Fruit fly (Drosophila melanogaster): Measurements from ENCODE around the gene RpL34a.

RpL34a gene

DNA sequence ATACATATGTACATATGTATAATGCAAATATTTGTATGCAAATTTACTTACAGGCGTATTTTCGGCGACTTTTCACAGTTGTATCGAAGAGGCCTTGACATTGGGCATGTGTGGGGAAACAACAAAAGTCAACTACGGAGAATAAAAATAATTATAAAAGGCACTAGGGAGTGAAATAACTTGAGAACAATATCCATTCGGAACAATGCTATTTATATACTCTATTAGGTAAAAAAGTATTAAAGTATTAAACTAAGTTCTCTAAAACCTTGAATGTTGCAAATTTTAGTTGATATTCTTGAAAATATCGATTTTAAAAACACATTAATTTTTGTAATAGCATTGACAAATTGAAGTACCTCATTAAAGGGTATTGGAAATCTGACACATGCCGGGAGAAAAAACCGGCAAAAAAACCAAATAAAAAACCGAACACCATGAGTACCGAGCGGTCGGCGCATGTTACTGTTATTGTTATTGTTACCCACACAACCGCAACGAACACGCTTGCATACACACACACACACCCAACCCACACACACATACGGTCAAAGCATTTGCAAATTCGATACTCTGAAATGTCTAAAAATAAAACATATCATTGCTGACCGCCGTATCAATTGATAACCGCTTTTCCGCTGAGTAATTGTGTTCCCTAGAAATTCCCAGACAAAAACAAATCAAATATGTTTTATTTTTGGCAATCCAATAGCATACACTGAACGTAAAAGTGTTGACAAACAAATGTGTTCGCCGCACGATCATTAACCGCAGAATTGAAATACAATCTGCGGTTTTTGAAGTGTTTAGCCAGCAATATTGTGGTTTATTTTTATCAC is 45.5 kb upstream of the RpL34a start:
- TF ChIP-seq CG15710 (tag; optimal IDR thresholded peaks at IDR 0.05) (peak; percentile 22), CG17806 (tag; optimal IDR thresholded peaks at IDR 0.05) (peak; percentile 11), CG8159 (tag; optimal IDR thresholded peaks at IDR 0.05) (peak; percentile 54), CG10348 (GFP tag; IDR thresholded peaks at IDR 0.05) (no peak), gl (tag; optimal IDR thresholded peaks at IDR 0.05) (no peak), EcR (GFP tag; optimal IDR thresholded peaks at IDR 0.05) (no peak), CG32121 (GFP tag; IDR thresholded peaks at IDR 0.05) (peak; percentile 26; the same call in 1 of the 2 replicates), CG14655 (GFP tag; optimal IDR thresholded peaks at IDR 0.05) (peak; percentile 27), CG4496 (GFP tag; IDR thresholded peaks at IDR 0.05) (peak; percentile 59; the same call in 2 of the 3 replicates), Snoo (tag; optimal IDR thresholded peaks at IDR 0.05) (peak; percentile 76), CG9948 (tag; optimal IDR thresholded peaks at IDR 0.05) (peak; percentile 3), Pif1A (GFP tag; optimal IDR thresholded peaks at IDR 0.05) (peak; percentile 37), Ets98B (GFP tag; IDR thresholded peaks at IDR 0.05) (peak; percentile 36; the same call in 1 of the 2 replicates), rn (GFP tag; IDR thresholded peaks at IDR 0.05) (no peak), CG8301 (tag; optimal IDR thresholded peaks at IDR 0.05) (peak; percentile 10), fd96Ca (GFP tag; IDR thresholded peaks at IDR 0.05) (no peak)

DNA sequence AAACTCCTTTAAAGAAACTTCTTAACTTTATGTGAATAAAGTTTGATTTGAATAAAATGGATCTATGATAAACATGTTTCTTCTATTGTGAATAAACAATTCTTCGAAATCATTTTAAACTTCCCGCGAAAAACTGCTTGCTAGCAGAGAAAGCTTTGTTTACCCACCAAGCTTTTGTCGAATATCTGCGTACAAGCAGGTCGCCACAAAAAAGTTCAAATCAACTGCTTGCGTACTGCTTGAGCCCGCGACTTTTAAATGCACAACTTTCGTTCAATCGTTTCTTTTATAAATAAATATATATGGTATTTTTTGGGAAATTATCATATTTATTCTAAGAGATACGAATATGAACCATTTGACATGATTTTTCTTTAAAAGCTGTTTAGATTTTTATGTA is 44.4 kb upstream of the RpL34a start:
- peak; percentile 75 for TF ChIP-seq D1 (tag; optimal IDR thresholded peaks at IDR 0.05)
- no peak for TF ChIP-seq CG17806 (tag; optimal IDR thresholded peaks at IDR 0.05)
- TF ChIP-seq CG14655 (GFP tag; optimal IDR thresholded peaks at IDR 0.05): no peak
- no peak for TF ChIP-seq CG9948 (tag; optimal IDR thresholded peaks at IDR 0.05)
- TF ChIP-seq fd96Ca (GFP tag; IDR thresholded peaks at IDR 0.05): no peak
- TF ChIP-seq CG32121 (GFP tag; IDR thresholded peaks at IDR 0.05): no peak
- TF ChIP-seq Pif1A (GFP tag; optimal IDR thresholded peaks at IDR 0.05): no peak
- TF ChIP-seq CG15710 (tag; optimal IDR thresholded peaks at IDR 0.05): no peak

DNA sequence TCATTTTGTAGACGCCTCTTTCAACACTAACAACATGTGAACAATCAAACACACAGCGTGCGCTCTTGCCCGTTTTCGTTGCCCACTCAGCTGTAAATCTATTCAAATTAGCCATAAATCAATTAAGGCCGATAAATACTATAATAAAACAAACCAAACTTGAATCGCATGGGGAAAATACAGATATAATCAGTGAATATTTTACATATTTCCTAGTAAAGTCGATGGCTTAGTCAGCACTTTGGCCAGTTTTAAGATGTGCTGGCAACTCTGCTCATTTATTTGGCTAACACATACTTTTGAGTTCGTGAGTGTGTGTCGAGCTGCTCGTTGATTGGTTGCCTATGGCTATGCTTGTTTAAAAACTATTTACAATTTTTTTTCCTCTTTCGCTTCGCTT is 40.2 kb upstream of the RpL34a start:
- TF ChIP-seq fd96Ca (GFP tag; IDR thresholded peaks at IDR 0.05): 0 out of 3 replicates have a peak, but pooled peaks have one; percentile 55
- TF ChIP-seq Pif1B (GFP tag; optimal IDR thresholded peaks at IDR 0.05): no peak
- TF ChIP-seq Pif1A (GFP tag; optimal IDR thresholded peaks at IDR 0.05): no peak
- TF ChIP-seq Snoo (tag; optimal IDR thresholded peaks at IDR 0.05): no peak
- no peak for TF ChIP-seq CG10348 (GFP tag; IDR thresholded peaks at IDR 0.05)
- TF ChIP-seq CG4496 (GFP tag; IDR thresholded peaks at IDR 0.05): 0 out of 3 replicates have a peak, but pooled peaks have one; percentile 37
- no peak for TF ChIP-seq EcR (GFP tag; optimal IDR thresholded peaks at IDR 0.05)
- no peak for TF ChIP-seq rn (GFP tag; IDR thresholded peaks at IDR 0.05)

DNA sequence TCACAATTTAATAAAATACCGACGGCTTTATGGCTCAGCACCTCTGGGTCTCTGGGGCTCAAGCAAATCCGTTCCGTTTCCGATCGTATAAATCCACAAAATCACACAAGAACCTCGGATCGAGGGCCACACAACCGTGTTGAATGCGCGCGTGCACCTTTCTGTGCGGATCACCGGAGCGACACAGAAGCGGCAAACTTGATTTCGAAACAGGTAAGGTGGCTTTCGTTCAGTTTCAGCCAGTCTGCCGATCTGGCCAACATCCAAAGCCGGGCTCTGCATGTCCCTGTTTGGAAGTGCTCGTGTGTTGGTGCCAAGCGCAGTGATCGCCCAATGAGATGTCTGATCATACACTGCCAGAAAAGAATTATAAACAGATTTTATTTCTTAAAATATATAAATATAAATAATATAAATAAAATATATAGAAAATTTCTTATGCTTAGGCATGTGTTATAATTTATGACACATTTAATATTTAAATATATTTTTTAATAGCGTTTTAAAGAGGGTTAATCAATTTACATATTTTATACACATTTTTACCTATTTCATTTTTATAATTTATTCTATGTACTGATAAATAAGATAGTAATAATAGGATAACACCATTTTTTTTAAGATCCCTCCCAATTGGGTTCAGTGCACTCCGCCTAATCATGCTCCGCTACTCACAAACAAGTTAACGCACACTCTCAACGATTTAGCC is 39.6 kb upstream of the RpL34a start, which contains the start of gene dysf:
Gene dysf, minus strand, starts transcription at position 210 of the 709 bp plus-strand sequence.
- TF ChIP-seq CG14655 (GFP tag; optimal IDR thresholded peaks at IDR 0.05) (peak; percentile 83), D1 (tag; optimal IDR thresholded peaks at IDR 0.05) (peak; percentile 48), CG13204 (GFP tag; optimal IDR thresholded peaks at IDR 0.05) (peak; percentile 51), CG15710 (tag; optimal IDR thresholded peaks at IDR 0.05) (peak; percentile 85), Pif1B (GFP tag; optimal IDR thresholded peaks at IDR 0.05) (peak; percentile 54), CG32121 (GFP tag; IDR thresholded peaks at IDR 0.05) (peak; percentile 45), Snoo (tag; optimal IDR thresholded peaks at IDR 0.05) (peak; percentile 73), CG9948 (tag; optimal IDR thresholded peaks at IDR 0.05) (peak; percentile 78), CG8301 (tag; optimal IDR thresholded peaks at IDR 0.05) (peak; percentile 54), CG10348 (GFP tag; IDR thresholded peaks at IDR 0.05) (no peak), fd96Ca (GFP tag; IDR thresholded peaks at IDR 0.05) (peak; percentile 9; the same call in 1 of the 3 replicates), CG8159 (tag; optimal IDR thresholded peaks at IDR 0.05) (peak; percentile 91), CG34367 (tag; optimal IDR thresholded peaks at IDR 0.05) (peak; percentile 70), rn (GFP tag; IDR thresholded peaks at IDR 0.05) (no peak; the same call in 1 of the 2 replicates), CG17806 (tag; optimal IDR thresholded peaks at IDR 0.05) (peak; percentile 64), Pif1A (GFP tag; optimal IDR thresholded peaks at IDR 0.05) (peak; percentile 24), CG4496 (GFP tag; IDR thresholded peaks at IDR 0.05) (no peak), EcR (GFP tag; optimal IDR thresholded peaks at IDR 0.05) (no peak)

DNA sequence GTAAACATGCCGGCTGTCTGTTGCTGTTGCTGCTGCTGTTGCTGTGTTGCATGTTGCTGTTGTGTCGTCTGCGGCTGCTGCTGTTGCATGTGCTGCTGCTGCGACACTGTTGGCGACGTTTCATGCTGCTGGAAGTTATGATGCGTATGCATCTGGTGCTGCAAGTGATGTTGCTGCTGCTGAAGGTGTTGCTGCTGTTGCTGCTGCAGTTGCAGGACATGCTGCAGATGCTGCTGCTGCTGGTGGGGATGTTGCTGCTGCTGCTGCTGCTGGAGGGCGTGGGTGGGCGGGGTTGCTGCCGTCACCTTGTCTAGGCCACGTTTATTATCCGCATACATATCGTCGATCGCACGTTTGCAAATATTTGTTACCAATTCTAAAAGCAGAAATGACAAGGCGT is 37.1 kb upstream of the RpL34a start:
- TF ChIP-seq fd96Ca (GFP tag; IDR thresholded peaks at IDR 0.05) (no peak), CG34367 (tag; optimal IDR thresholded peaks at IDR 0.05) (no peak)

DNA sequence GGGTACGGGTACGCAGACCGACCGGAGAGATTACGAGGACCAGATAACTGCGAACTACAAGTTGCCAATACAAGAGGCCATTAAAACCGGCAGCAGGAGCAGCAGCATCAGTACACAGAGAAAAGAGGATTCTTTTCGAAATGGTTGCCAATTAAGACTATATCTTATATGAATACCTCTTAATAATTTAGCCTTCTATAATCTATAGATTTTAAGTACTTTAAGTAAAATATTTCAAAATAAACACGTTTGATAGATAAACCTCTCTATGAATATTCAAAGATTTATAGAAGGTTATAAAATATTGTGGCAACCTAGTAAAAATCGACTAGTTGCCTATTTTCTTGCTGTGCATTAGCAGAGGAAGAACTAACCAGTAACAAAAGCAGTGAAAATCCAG is 36.5 kb upstream of the RpL34a start:
- TF ChIP-seq CG14655 (GFP tag; optimal IDR thresholded peaks at IDR 0.05): peak; percentile 4
- TF ChIP-seq D1 (tag; optimal IDR thresholded peaks at IDR 0.05): no peak
- TF ChIP-seq CG8159 (tag; optimal IDR thresholded peaks at IDR 0.05): peak; percentile 1
- TF ChIP-seq CG4496 (GFP tag; IDR thresholded peaks at IDR 0.05): no peak

Measured in whole organism, pupa.